Worm (Caenorhabditis elegans) whole organism, L3 larva: ENCODE results near the gene rpb-6.

Experiments used
- egl-27 ChIP-seq: sonication (generic microtip); optimal IDR thresholded peaks from 4 replicates; lab custom pipeline; 2017; ENCODE audit warnings: missing biosample characterization, missing genetic modification reagents, missing genetic modification characterization
- lin-15B ChIP-seq: fragments of 150-350 bp; optimal IDR thresholded peaks from 2 replicates; lab custom pipeline; 2014; ENCODE audit warnings: missing biosample characterization, missing genetic modification characterization
- nhr-28 ChIP-seq: fragments of 150-350 bp; optimal IDR thresholded peaks from 2 replicates; lab custom pipeline; 2014; ENCODE audit warnings: missing biosample characterization, missing genetic modification characterization
- unc-62 ChIP-seq: fragments of 150-350 bp; sonication (generic microtip); optimal IDR thresholded peaks from 4 replicates; lab custom pipeline; 2014; ENCODE audit warnings: missing biosample characterization, missing genetic modification reagents, missing genetic modification characterization
- ztf-4 ChIP-seq: fragments of 150-350 bp; optimal IDR thresholded peaks from 2 replicates; lab custom pipeline; 2014; ENCODE audit warnings: missing biosample characterization, missing genetic modification characterization

DNA sequence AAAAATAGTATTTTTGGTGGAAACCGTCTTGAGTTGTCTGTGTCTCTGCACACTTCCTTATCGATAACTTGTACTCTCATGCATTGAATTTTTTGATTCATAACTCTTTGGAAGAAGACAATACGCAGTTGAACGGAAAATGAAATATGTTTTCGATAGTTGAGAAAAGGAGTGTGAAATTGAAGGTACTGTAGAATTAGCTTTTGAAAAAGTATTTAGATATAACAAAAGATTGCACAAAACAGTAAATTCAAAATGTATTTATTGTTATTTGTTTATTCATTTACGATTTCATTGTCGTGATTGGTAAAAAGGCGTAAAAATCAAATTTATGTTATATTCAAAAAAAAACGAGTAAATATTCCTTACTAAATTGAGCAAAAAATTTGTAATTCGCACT is 17.3 kb downstream of the rpb-6 start, which contains the start of gene C14A4.7:
- TF ChIP-seq nhr-28 (tag; lab: Kevin White, UChicago) = no peak
- no peak for TF ChIP-seq ztf-4 (tag; lab: Kevin White, UChicago)
- TF ChIP-seq lin-15B = no peak
- no peak for TF ChIP-seq unc-62
- no peak for TF ChIP-seq egl-27
